Fruit fly (Drosophila melanogaster) whole organism, embryonic: ENCODE measurements around the gene CG33269.

Experiments used
- Atf6 ChIP-seq: fragments of 200-800 bp; sonication (Bioruptor generic); IDR thresholded peaks from 2 replicates; pipeline ENCODE4 v1.3.6; 2022; ENCODE audit warnings: missing biosample characterization, missing genetic modification characterization
- B-H1 ChIP-seq: fragments of 200-800 bp; sonication (Bioruptor generic); IDR thresholded peaks from 3 replicates; pipeline ENCODE4 v1.3.6; 2022; ENCODE audit warnings: missing biosample characterization, missing genetic modification characterization
- Bdp1 ChIP-seq: fragments of 200-800 bp; sonication (Bioruptor generic); optimal IDR thresholded peaks from 3 replicates; lab custom pipeline; 2016; ENCODE audit warnings: missing biosample characterization, missing genetic modification characterization
- CG10147 ChIP-seq: fragments of 200-800 bp; sonication (Bioruptor generic); optimal IDR thresholded peaks from 2 replicates; lab custom pipeline; 2019; ENCODE audit warnings: missing biosample characterization, mild to moderate bottlenecking, missing genetic modification characterization, moderate library complexity
- CG1233 ChIP-seq: fragments of 200-800 bp; sonication (Bioruptor generic); optimal IDR thresholded peaks from 4 replicates; lab custom pipeline; 2018; ENCODE audit warnings: missing biosample characterization, mild to moderate bottlenecking, missing genetic modification characterization
- CG14014 ChIP-seq: fragments of 200-800 bp; sonication (Bioruptor generic); IDR thresholded peaks from 2 replicates; pipeline ENCODE4 v1.3.6; 2022; ENCODE audit warnings: missing biosample characterization, missing genetic modification characterization
- CG14441 ChIP-seq: fragments of 200-800 bp; sonication (Bioruptor generic); IDR thresholded peaks from 2 replicates; pipeline ENCODE4 v1.3.6; 2022; ENCODE audit warnings: missing biosample characterization, missing genetic modification characterization
- CG17802 ChIP-seq: fragments of 200-800 bp; sonication (Bioruptor generic); optimal IDR thresholded peaks from 2 replicates; lab custom pipeline; 2018; ENCODE audit warnings: missing biosample characterization, mild to moderate bottlenecking, missing genetic modification characterization, moderate library complexity
- CG2678 ChIP-seq: fragments of 200-800 bp; sonication (Bioruptor generic); optimal IDR thresholded peaks from 3 replicates; lab custom pipeline; 2019; ENCODE audit warnings: missing biosample characterization, mild to moderate bottlenecking, missing genetic modification characterization, moderate library complexity
- CG32532 ChIP-seq: fragments of 200-800 bp; sonication (Bioruptor generic); IDR thresholded peaks from 2 replicates; pipeline ENCODE4 v1.3.6; 2022; ENCODE audit warnings: missing biosample characterization, missing genetic modification characterization
- CG32767 ChIP-seq: fragments of 200-800 bp; sonication (Bioruptor generic); IDR thresholded peaks from 2 replicates; pipeline ENCODE4 v1.3.6; 2022; ENCODE audit warnings: missing biosample characterization, missing genetic modification characterization
- CG3281 ChIP-seq: fragments of 200-800 bp; sonication (Bioruptor generic); optimal IDR thresholded peaks from 3 replicates; lab custom pipeline; 2017; ENCODE audit warnings: missing biosample characterization, mild to moderate bottlenecking, missing genetic modification characterization
- CG5953 ChIP-seq: fragments of 200-800 bp; sonication (Bioruptor generic); IDR thresholded peaks from 2 replicates; pipeline ENCODE4 v1.3.6; 2022; ENCODE audit warnings: missing biosample characterization, missing genetic modification characterization
- CG6683 ChIP-seq: fragments of 200-800 bp; sonication (Bioruptor generic); optimal IDR thresholded peaks from 2 replicates; lab custom pipeline; 2017; ENCODE audit warnings: missing biosample characterization, mild to moderate bottlenecking, missing genetic modification characterization, missing genetic modification reagents
- CG6689 ChIP-seq: fragments of 200-800 bp; sonication (Bioruptor generic); IDR thresholded peaks from 2 replicates; pipeline ENCODE4 v1.3.6; 2022; ENCODE audit warnings: missing biosample characterization, missing genetic modification characterization
- CG7556 ChIP-seq: fragments of 200-800 bp; sonication (Bioruptor generic); optimal IDR thresholded peaks from 2 replicates; lab custom pipeline; 2017; ENCODE audit warnings: missing biosample characterization, mild to moderate bottlenecking, missing genetic modification characterization
- D ChIP-seq, 2 experiments: fragments of 200-800 bp in 1 of 2; fragments of >200 bp in 1 of 2; sonication (Bioruptor generic) in 1 of 2; optimal IDR thresholded peaks; 2 replicates in 1 of 2; 3 replicates in 1 of 2; lab custom pipeline; 2017; ENCODE audit warnings: mild to moderate bottlenecking in 1 of 2, missing biosample characterization in 1 of 2, missing genetic modification characterization in 1 of 2, missing genetic modification reagents in 1 of 2
- Dp ChIP-seq: fragments of 200-800 bp; sonication (Bioruptor generic); optimal IDR thresholded peaks from 2 replicates; lab custom pipeline; 2018; ENCODE audit warnings: missing biosample characterization, mild to moderate bottlenecking, missing genetic modification characterization, moderate library complexity
- E2f1 ChIP-seq: fragments of 200-800 bp; sonication (Bioruptor generic); IDR thresholded peaks from 2 replicates; pipeline ENCODE4 v1.3.6; 2022; ENCODE audit warnings: missing biosample characterization, missing genetic modification characterization
- Hmr ChIP-seq: fragments of 200-800 bp; sonication (Bioruptor generic); optimal IDR thresholded peaks from 3 replicates; lab custom pipeline; 2017; ENCODE audit warnings: mild to moderate bottlenecking, missing biosample characterization, missing genetic modification reagents, missing genetic modification characterization
- Hr51 ChIP-seq, 2 experiments: fragments of 200-800 bp; sonication (Bioruptor generic); optimal IDR thresholded peaks; 2 replicates in 1 of 2; 3 replicates in 1 of 2; lab custom pipeline; 2016 to 2018; ENCODE audit warnings: missing biosample characterization in 2 of 2, missing genetic modification characterization in 2 of 2, mild to moderate bottlenecking in 1 of 2, moderate library complexity in 1 of 2
- Hr78 ChIP-seq, 2 experiments: fragments of 200-800 bp in 1 of 2; fragments of >200 bp in 1 of 2; sonication (Bioruptor generic) in 1 of 2; optimal IDR thresholded peaks; 2 replicates each; lab custom pipeline; 2017 to 2019; ENCODE audit warnings: missing biosample characterization in 2 of 2, missing genetic modification characterization in 2 of 2, mild to moderate bottlenecking in 1 of 2, moderate library complexity in 1 of 2
- Lhr ChIP-seq: fragments of 200-800 bp; sonication (Bioruptor generic); optimal IDR thresholded peaks from 3 replicates; lab custom pipeline; 2017; ENCODE audit warnings: mild to moderate bottlenecking, missing biosample characterization, missing genetic modification reagents, missing genetic modification characterization
- Meics ChIP-seq: fragments of 200-800 bp; sonication (Bioruptor generic); optimal IDR thresholded peaks from 2 replicates; lab custom pipeline; 2017; ENCODE audit warnings: missing biosample characterization, mild to moderate bottlenecking, missing genetic modification characterization
- Mes4 ChIP-seq: fragments of 200-800 bp; sonication (Bioruptor generic); optimal IDR thresholded peaks from 2 replicates; lab custom pipeline; 2016; ENCODE audit warnings: missing biosample characterization, missing genetic modification characterization
- PHDP ChIP-seq: fragments of 200-800 bp; sonication (Bioruptor generic); optimal IDR thresholded peaks from 3 replicates; lab custom pipeline; 2018; ENCODE audit warnings: missing biosample characterization, mild to moderate bottlenecking, missing genetic modification characterization, moderate library complexity
- Ravus ChIP-seq: fragments of 200-800 bp; sonication (Bioruptor generic); IDR thresholded peaks from 2 replicates; pipeline ENCODE4 v1.3.6; 2022; ENCODE audit warnings: missing biosample characterization, missing genetic modification characterization
- amos ChIP-seq: fragments of 200-800 bp; sonication (Bioruptor generic); IDR thresholded peaks from 2 replicates; pipeline ENCODE4 v1.3.6; 2022; ENCODE audit warnings: missing biosample characterization, missing genetic modification characterization; ENCODE audit not compliant: partially characterized antibody
- az2 ChIP-seq: fragments of 200-800 bp; sonication (Bioruptor generic); optimal IDR thresholded peaks from 3 replicates; lab custom pipeline; 2016; ENCODE audit warnings: missing biosample characterization, missing genetic modification characterization
- btn ChIP-seq: fragments of 200-800 bp; sonication (Bioruptor generic); optimal IDR thresholded peaks from 2 replicates; lab custom pipeline; 2016; ENCODE audit warnings: missing biosample characterization, missing genetic modification characterization
- dmrt99B ChIP-seq: fragments of 200-800 bp; sonication (Bioruptor generic); optimal IDR thresholded peaks from 2 replicates; lab custom pipeline; 2018; ENCODE audit warnings: missing biosample characterization, mild to moderate bottlenecking, missing genetic modification characterization, moderate library complexity
- ewg ChIP-seq: fragments of 200-800 bp; sonication (Bioruptor generic); optimal IDR thresholded peaks from 3 replicates; lab custom pipeline; 2017; ENCODE audit warnings: mild to moderate bottlenecking, missing biosample characterization, missing genetic modification reagents, missing genetic modification characterization
- exex ChIP-seq: fragments of 200-800 bp; sonication (Bioruptor generic); optimal IDR thresholded peaks from 4 replicates; lab custom pipeline; 2018; ENCODE audit warnings: missing biosample characterization, mild to moderate bottlenecking, missing genetic modification characterization, moderate library complexity
- fd3F ChIP-seq: fragments of 200-800 bp; sonication (Bioruptor generic); optimal IDR thresholded peaks from 2 replicates; lab custom pipeline; 2018; ENCODE audit warnings: missing biosample characterization, mild to moderate bottlenecking, missing genetic modification characterization, moderate library complexity
- hkb ChIP-seq, 2 experiments: fragments of 200-800 bp in 1 of 2; fragments of >200 bp in 1 of 2; sonication (Bioruptor generic) in 1 of 2; IDR thresholded peaks in 1 of 2; optimal IDR thresholded peaks in 1 of 2; 2 replicates each; pipeline versions ENCODE4 v1.3.6 to Lab custom; 2017 to 2022; ENCODE audit warnings: missing biosample characterization in 1 of 2, missing genetic modification characterization in 1 of 2
- klu ChIP-seq: fragments of 200-800 bp; sonication (Bioruptor generic); IDR thresholded peaks from 2 replicates; pipeline ENCODE4 v1.3.6; 2022; ENCODE audit warnings: missing biosample characterization, missing genetic modification characterization
- kni ChIP-seq: fragments of 200-800 bp; sonication (Bioruptor generic); optimal IDR thresholded peaks from 3 replicates; lab custom pipeline; 2017; ENCODE audit warnings: mild to moderate bottlenecking, missing biosample characterization, missing genetic modification reagents, missing genetic modification characterization
- knrl ChIP-seq: fragments of 200-800 bp; sonication (Bioruptor generic); IDR thresholded peaks from 3 replicates; pipeline ENCODE4 v1.3.6; 2022; ENCODE audit warnings: missing biosample characterization, missing genetic modification characterization; ENCODE audit not compliant: partially characterized antibody
- nau ChIP-seq: fragments of 200-800 bp; sonication (Bioruptor generic); optimal IDR thresholded peaks from 3 replicates; lab custom pipeline; 2017; ENCODE audit warnings: missing biosample characterization, mild to moderate bottlenecking, missing genetic modification characterization, missing genetic modification reagents
- nmo ChIP-seq: fragments of 200-800 bp; sonication (Bioruptor generic); optimal IDR thresholded peaks from 2 replicates; lab custom pipeline; 2018; ENCODE audit warnings: missing biosample characterization, mild to moderate bottlenecking, missing genetic modification characterization, moderate library complexity
- rib ChIP-seq: fragments of 200-800 bp; sonication (Bioruptor generic); IDR thresholded peaks from 2 replicates; pipeline ENCODE4 v1.3.6; 2022; ENCODE audit warnings: missing biosample characterization, missing genetic modification characterization
- row ChIP-seq: fragments of 200-800 bp; sonication (Bioruptor generic); IDR thresholded peaks from 3 replicates; pipeline ENCODE4 v1.3.6; 2022; ENCODE audit warnings: missing biosample characterization, missing genetic modification characterization
- scrt ChIP-seq: fragments of 200-800 bp; sonication (Bioruptor generic); optimal IDR thresholded peaks from 2 replicates; lab custom pipeline; 2018; ENCODE audit warnings: missing biosample characterization, mild to moderate bottlenecking, missing genetic modification characterization, moderate library complexity
- shn ChIP-seq: fragments of 200-800 bp; sonication (Bioruptor generic); optimal IDR thresholded peaks from 3 replicates; lab custom pipeline; 2016; ENCODE audit warnings: missing biosample characterization, missing genetic modification characterization
- sisA ChIP-seq: fragments of 200-800 bp; sonication (Bioruptor generic); IDR thresholded peaks from 2 replicates; pipeline ENCODE4 v1.3.6; 2022; ENCODE audit warnings: missing biosample characterization, missing genetic modification characterization
- sqz ChIP-seq: fragments of 200-800 bp; sonication (Bioruptor generic); optimal IDR thresholded peaks from 3 replicates; lab custom pipeline; 2018; ENCODE audit warnings: missing biosample characterization, mild to moderate bottlenecking, missing genetic modification characterization
- toy ChIP-seq: fragments of 200-800 bp; sonication (Bioruptor generic); IDR thresholded peaks from 2 replicates; pipeline ENCODE4 v1.3.6; 2022; ENCODE audit warnings: missing biosample characterization, missing genetic modification characterization
- ttk ChIP-seq: fragments of 200-800 bp; sonication (Bioruptor generic); IDR thresholded peaks from 2 replicates; pipeline ENCODE4 v2.1.2; 2022; ENCODE audit warnings: missing biosample characterization, missing genetic modification characterization
- zfh2 ChIP-seq: fragments of 200-800 bp; sonication (Bioruptor generic); optimal IDR thresholded peaks from 2 replicates; lab custom pipeline; 2016; ENCODE audit warnings: missing biosample characterization, missing genetic modification characterization

CG33269 gene

dm6 chr3L:11556637-11557036 is 25.4 kb downstream of the CG33269 start (continued):
- TF ChIP-seq CG1233 (GFP tag; lab: Kevin White, UChicago): no peak
- no peak for TF ChIP-seq CG5953 (GFP tag; lab: Robert Waterston, UW)
- TF ChIP-seq CG3281 (GFP tag; lab: Kevin White, UChicago): peak; percentile 70
- no peak for TF ChIP-seq btn (GFP tag; lab: Kevin White, UChicago)
- peak; percentile 27 for TF ChIP-seq CG10147 (GFP tag; lab: Kevin White, UChicago)
- no peak for TF ChIP-seq toy (GFP tag; lab: Robert Waterston, UW)
- TF ChIP-seq CG7556 (GFP tag; lab: Kevin White, UChicago): peak; percentile 75
- no peak for TF ChIP-seq CG17802
- TF ChIP-seq row (GFP tag; lab: Robert Waterston, UW): peak; percentile 15; the same call in 1 of the 3 replicates
- TF ChIP-seq klu (GFP tag; lab: Robert Waterston, UW): no peak
- no peak for TF ChIP-seq exex
- no peak for TF ChIP-seq knrl (GFP tag; lab: Robert Waterston, UW)
- no peak for TF ChIP-seq Bdp1 (GFP tag; lab: Kevin White, UChicago)
- TF ChIP-seq Lhr (GFP tag; lab: Kevin White, UChicago): no peak
- 0 out of 2 replicates have a peak, but pooled peaks have one; percentile 33 for TF ChIP-seq Atf6 (GFP tag; lab: Robert Waterston, UW)
- peak; percentile 31 for TF ChIP-seq fd3F (GFP tag; lab: Kevin White, UChicago)
- no peak for TF ChIP-seq rib (GFP tag; lab: Robert Waterston, UW)
- peak; percentile 29 for TF ChIP-seq az2 (GFP tag; lab: Kevin White, UChicago)
- no peak for TF ChIP-seq B-H1
- TF ChIP-seq CG14014 (GFP tag; lab: Robert Waterston, UW): 0 out of 2 replicates have a peak, but pooled peaks have one; percentile 32
- no peak for TF ChIP-seq Dp (GFP tag; lab: Kevin White, UChicago)
- TF ChIP-seq CG32532 (GFP tag; lab: Robert Waterston, UW): peak; percentile 36; the same call in 1 of the 2 replicates
- TF ChIP-seq nmo: no peak
- TF ChIP-seq E2f1 (GFP tag; lab: Robert Waterston, UW): no peak
- no peak for TF ChIP-seq nau
- TF ChIP-seq Ravus: no peak
- TF ChIP-seq shn (GFP tag; lab: Kevin White, UChicago): no peak
- TF ChIP-seq sisA (GFP tag; lab: Robert Waterston, UW): no peak
- no peak for TF ChIP-seq CG32767 (GFP tag; lab: Robert Waterston, UW)
- no peak for TF ChIP-seq zfh2 (GFP tag; lab: Kevin White, UChicago)
- peak; percentile 7 for TF ChIP-seq scrt
- TF ChIP-seq dmrt99B: peak; percentile 37
- no peak for TF ChIP-seq Hr78 (GFP tag; optimal IDR thresholded peaks at IDR 0.05; lab: Kevin White, UChicago)
- peak; percentile 66 for TF ChIP-seq Meics (GFP tag; lab: Kevin White, UChicago)
- TF ChIP-seq ttk (GFP tag; lab: Robert Waterston, UW): no peak
- no peak for TF ChIP-seq CG6683 (GFP tag; lab: Kevin White, UChicago)
- no peak for TF ChIP-seq Mes4 (GFP tag; lab: Kevin White, UChicago)
- TF ChIP-seq hkb (optimal IDR thresholded peaks at IDR 0.05; lab: Kevin White, UChicago): no peak
- no peak for TF ChIP-seq hkb (GFP tag; IDR thresholded peaks at IDR 0.05; lab: Robert Waterston, UW)
- no peak for TF ChIP-seq CG14441 (GFP tag; lab: Robert Waterston, UW)
- TF ChIP-seq Hmr (GFP tag; lab: Kevin White, UChicago): peak; percentile 64
- no peak for TF ChIP-seq amos
- no peak for TF ChIP-seq D (optimal IDR thresholded peaks at IDR 0.05; lab: Kevin White, UChicago)
- no peak for TF ChIP-seq D (GFP tag; optimal IDR thresholded peaks at IDR 0.05; lab: Kevin White, UChicago)
- TF ChIP-seq kni (GFP tag; lab: Kevin White, UChicago): no peak
- no peak for TF ChIP-seq ewg
- peak; percentile 52 for TF ChIP-seq PHDP (tag; lab: Kevin White, UChicago)
- peak; percentile 65 for TF ChIP-seq CG2678
- TF ChIP-seq CG6689: no peak
- peak in 1 of 2 experiments; percentile 38 for TF ChIP-seq Hr51 (GFP tag; optimal IDR thresholded peaks at IDR 0.05; lab: Kevin White, UChicago)
- no peak for TF ChIP-seq sqz (GFP tag; lab: Kevin White, UChicago)
